Worm (Caenorhabditis elegans): Measurements from ENCODE around the gene his-16.

DNA sequence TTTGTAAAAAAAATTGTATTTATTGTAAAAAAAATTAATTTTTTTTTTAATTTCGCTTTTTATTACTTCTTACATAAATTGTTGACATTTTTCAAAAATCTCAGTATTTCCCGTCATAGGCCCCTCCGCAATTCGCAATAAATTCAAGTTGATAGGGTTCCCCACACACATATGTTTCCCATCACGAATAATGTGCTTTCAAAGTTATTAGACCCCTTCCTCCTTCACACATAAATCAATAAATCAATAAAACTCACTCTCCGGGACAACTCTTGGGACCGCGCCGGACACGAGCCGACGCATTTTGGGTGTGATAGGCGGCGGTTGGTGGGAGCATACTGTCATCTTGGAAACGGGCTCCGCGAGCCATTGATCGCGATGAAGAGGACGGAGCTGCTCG, 21.5 kb upstream of the his-16 start:
- no peak for TF ChIP-seq fkh-6 (tag; optimal IDR thresholded peaks at IDR 0.05)
- TF ChIP-seq tbx-7 (tag; optimal IDR thresholded peaks at IDR 0.05), result no peak
- no peak for TF ChIP-seq odd-2 (tag; optimal IDR thresholded peaks at IDR 0.05)
- no peak for TF ChIP-seq ahr-1 (tag; optimal IDR thresholded peaks at IDR 0.05)
- TF ChIP-seq ceh-45 (GFP tag; IDR thresholded peaks at IDR 0.05), result no peak
- no peak for TF ChIP-seq nhr-11 (tag; optimal IDR thresholded peaks at IDR 0.05)
- no peak for TF ChIP-seq npax-4 (tag; optimal IDR thresholded peaks at IDR 0.05)
- TF ChIP-seq ama-1 (optimal IDR thresholded peaks at IDR 0.05), result no peak
- no peak for TF ChIP-seq lin-11 (tag; optimal IDR thresholded peaks at IDR 0.05)
- TF ChIP-seq pha-4 (tag; optimal IDR thresholded peaks at IDR 0.05), result no peak
- no peak for TF ChIP-seq unc-55 (GFP tag; optimal IDR thresholded peaks at IDR 0.05)
- no peak for TF ChIP-seq hlh-13 (GFP tag; optimal IDR thresholded peaks at IDR 0.05)
- TF ChIP-seq pros-1 (tag; optimal IDR thresholded peaks at IDR 0.05), result no peak

All from whole organism, late embryonic.